In the genomic region with DNA sequence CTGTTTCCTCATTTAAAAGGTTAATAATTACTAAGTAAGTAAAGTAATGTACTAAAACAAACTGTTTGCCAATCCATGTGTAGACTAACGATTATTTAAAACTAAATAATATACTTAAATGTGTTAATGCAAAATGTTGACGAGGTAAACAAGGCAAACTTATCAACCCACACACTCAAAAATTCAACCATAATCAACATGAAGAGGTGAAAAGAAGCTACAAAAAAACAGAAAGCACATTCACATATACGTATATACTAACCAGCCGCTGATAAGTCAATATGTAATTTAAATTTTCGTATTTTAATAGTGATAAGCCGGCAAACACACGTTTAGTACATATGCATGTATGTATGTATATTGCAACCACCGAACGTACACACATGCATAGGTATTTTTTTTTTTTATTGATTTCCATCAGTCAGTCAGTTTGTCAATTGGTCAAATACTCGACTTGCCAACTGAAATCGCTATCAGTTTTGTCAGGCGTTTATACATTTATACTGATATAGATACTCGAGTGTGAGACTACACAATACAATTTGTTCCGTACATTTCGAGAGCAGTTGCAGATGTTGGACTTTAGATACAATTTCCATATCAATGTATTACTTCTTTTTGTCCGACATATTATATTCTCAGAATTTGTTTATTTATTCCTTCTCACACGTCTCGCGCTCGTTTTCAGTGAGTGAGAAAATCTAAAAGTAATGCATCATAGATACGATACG, we compare ENCODE assay signal across 3 fruit fly cellular contexts.
A peak's percentile ranks its signal among the peaks of the same experiment; 100 is the strongest.
TF ChIP-seq lines count a peak whose summit lies in the region.

No protein-coding gene starts in this region.

TF ChIP-seq in whole organism, embryonic, 481 proteins besides CTCF, POLR2A, EP300 and RAD21 (continued from another document and continues in another):
- TF ChIP-seq CG17361 (GFP tag; IDR thresholded peaks at IDR 0.05; lab: Robert Waterston, UW): peak; percentile 47; the same call in 2 of the 3 replicates
- TF ChIP-seq br (optimal IDR thresholded peaks at IDR 0.05; lab: Kevin White, UChicago): no peak
- peak; percentile 16 for TF ChIP-seq CG3838 (GFP tag; optimal IDR thresholded peaks at IDR 0.05; lab: Kevin White, UChicago)
- peak; percentile 21 for TF ChIP-seq phol (tag; optimal IDR thresholded peaks at IDR 0.05; lab: Kevin White, UChicago)
- peak; percentile 60 for TF ChIP-seq PHDP (tag; optimal IDR thresholded peaks at IDR 0.05; lab: Kevin White, UChicago)
- peak; percentile 60 for TF ChIP-seq gem (tag; optimal IDR thresholded peaks at IDR 0.05; lab: Kevin White, UChicago)
- no peak for TF ChIP-seq croc (GFP tag; conservative IDR thresholded peaks at IDR 0.05; lab: Robert Waterston, UW)
- no peak; the same call in 1 of the 2 replicates for TF ChIP-seq slbo (GFP tag; IDR thresholded peaks at IDR 0.05; lab: Robert Waterston, UW)
- peak; percentile 66 for TF ChIP-seq fd64A (GFP tag; optimal IDR thresholded peaks at IDR 0.05; lab: Kevin White, UChicago)
- peak; percentile 59 for TF ChIP-seq CG2875 (GFP tag; optimal IDR thresholded peaks at IDR 0.05; lab: Kevin White, UChicago)
- no peak for TF ChIP-seq Mrtf (GFP tag; IDR thresholded peaks at IDR 0.05; lab: Robert Waterston, UW)
- TF ChIP-seq CG42726 (GFP tag; IDR thresholded peaks at IDR 0.05; lab: Robert Waterston, UW; ENCODE audit: partially characterized antibody): no peak
- TF ChIP-seq CG17912 (GFP tag; optimal IDR thresholded peaks at IDR 0.05; lab: Kevin White, UChicago): no peak
- peak; percentile 15 for TF ChIP-seq CG4707 (GFP tag; optimal IDR thresholded peaks at IDR 0.05; lab: Kevin White, UChicago)
- TF ChIP-seq sr (GFP tag; IDR thresholded peaks at IDR 0.05; lab: Robert Waterston, UW): no peak
- TF ChIP-seq tap (tag; optimal IDR thresholded peaks at IDR 0.05; lab: Kevin White, UChicago): peak; percentile 65
- no peak for TF ChIP-seq Ada2b (GFP tag; IDR thresholded peaks at IDR 0.05; lab: Robert Waterston, UW)
- peak; percentile 24 for TF ChIP-seq CG10543 (GFP tag; optimal IDR thresholded peaks at IDR 0.05; lab: Kevin White, UChicago)
- peak; percentile 65 for TF ChIP-seq Hmr (GFP tag; optimal IDR thresholded peaks at IDR 0.05; lab: Kevin White, UChicago)
- no peak for TF ChIP-seq CG15073 (GFP tag; optimal IDR thresholded peaks at IDR 0.05; lab: Kevin White, UChicago)
- no peak for TF ChIP-seq CG34224 (GFP tag; IDR thresholded peaks at IDR 0.05; lab: Robert Waterston, UW; ENCODE audit: partially characterized antibody)
- peak; percentile 84 for TF ChIP-seq exex (tag; optimal IDR thresholded peaks at IDR 0.05; lab: Kevin White, UChicago)
- TF ChIP-seq cas (GFP tag; IDR thresholded peaks at IDR 0.05; lab: Robert Waterston, UW): no peak
- TF ChIP-seq CG16779 (GFP tag; IDR thresholded peaks at IDR 0.05; lab: Robert Waterston, UW): no peak
- peak; percentile 45 for TF ChIP-seq gsb-n (tag; optimal IDR thresholded peaks at IDR 0.05; lab: Kevin White, UChicago)
- peak; percentile 60 for TF ChIP-seq Xrp1 (GFP tag; IDR thresholded peaks at IDR 0.05; lab: Robert Waterston, UW)
- peak; percentile 57 for TF ChIP-seq CG7271 (tag; optimal IDR thresholded peaks at IDR 0.05; lab: Kevin White, UChicago)
- TF ChIP-seq CG8281 (tag; optimal IDR thresholded peaks at IDR 0.05; lab: Kevin White, UChicago): peak; percentile 100
- TF ChIP-seq knrl (GFP tag; IDR thresholded peaks at IDR 0.05; lab: Robert Waterston, UW; ENCODE audit: partially characterized antibody): no peak
- TF ChIP-seq grn (GFP tag; optimal IDR thresholded peaks at IDR 0.05; lab: Kevin White, UChicago): peak; percentile 41
- TF ChIP-seq CG8359 (GFP tag; optimal IDR thresholded peaks at IDR 0.05; lab: Kevin White, UChicago; ENCODE audit: borderline replicate concordance): peak; percentile 3
- TF ChIP-seq CG15696 (tag; optimal IDR thresholded peaks at IDR 0.05; lab: Kevin White, UChicago): peak; percentile 63
- no peak for TF ChIP-seq CG12744 (GFP tag; optimal IDR thresholded peaks at IDR 0.05; lab: Kevin White, UChicago)
- TF ChIP-seq tna (GFP tag; IDR thresholded peaks at IDR 0.05; lab: Robert Waterston, UW; ENCODE audit: partially characterized antibody): no peak
- no peak for TF ChIP-seq CG7928 (GFP tag; optimal IDR thresholded peaks at IDR 0.05; lab: Kevin White, UChicago)
- no peak for TF ChIP-seq luna (GFP tag; optimal IDR thresholded peaks at IDR 0.05; lab: Kevin White, UChicago)
- TF ChIP-seq cg (GFP tag; optimal IDR thresholded peaks at IDR 0.05; lab: Kevin White, UChicago): peak; percentile 53
- no peak for TF ChIP-seq CG32772 (GFP tag; IDR thresholded peaks at IDR 0.05; lab: Robert Waterston, UW)
- TF ChIP-seq CG12155 (GFP tag; optimal IDR thresholded peaks at IDR 0.05; lab: Kevin White, UChicago): no peak
- TF ChIP-seq Myb (GFP tag; optimal IDR thresholded peaks at IDR 0.05; lab: Kevin White, UChicago): no peak
- no peak for TF ChIP-seq ind (GFP tag; optimal IDR thresholded peaks at IDR 0.05; lab: Kevin White, UChicago)

TF ChIP-seq in whole organism, prepupa, 60 proteins besides CTCF, POLR2A, EP300 and RAD21 (continued from another document):
- TF ChIP-seq CG15336 (GFP tag; IDR thresholded peaks at IDR 0.05; lab: Robert Waterston, UW) (no peak), Eip93F (GFP tag; optimal IDR thresholded peaks at IDR 0.05; lab: Kevin White, UChicago) (no peak), net (GFP tag; optimal IDR thresholded peaks at IDR 0.05; lab: Kevin White, UChicago) (no peak)
TF ChIP-seq in whole organism, prepupa: peak in this region for 8.

TF ChIP-seq in whole organism, wandering third instar larva, 38 proteins besides CTCF, POLR2A, EP300 and RAD21 (continued from another document):
- TF ChIP-seq CrebA (GFP tag; optimal IDR thresholded peaks at IDR 0.05; lab: Kevin White, UChicago; ENCODE audit: borderline replicate concordance) (peak; percentile 58), lola (GFP tag; optimal IDR thresholded peaks at IDR 0.05; lab: Kevin White, UChicago) (no peak)
TF ChIP-seq in whole organism, wandering third instar larva: peak in this region for 11.
